Fruit fly (Drosophila melanogaster): ENCODE data around the gene CG12104.
A peak's percentile ranks its signal among the peaks of the same experiment; 100 is the strongest.

Gene CG12104

dm6 chr3L:1558178-1558788, 44.2 kb downstream of the CG12104 start, which contains the start of the genes Pex10 and CG12099 (continued):
- TF ChIP-seq CG9932 (GFP tag; IDR thresholded peaks at IDR 0.05) (peak; percentile 98), CG11696 (GFP tag; IDR thresholded peaks at IDR 0.05) (0 out of 2 replicates have a peak, but pooled peaks have one; percentile 37), disco-r (GFP tag; optimal IDR thresholded peaks at IDR 0.05) (peak; percentile 13), HLHmδ (GFP tag; optimal IDR thresholded peaks at IDR 0.05) (no peak), eve (GFP tag; optimal IDR thresholded peaks at IDR 0.05) (no peak), CG2678 (tag; optimal IDR thresholded peaks at IDR 0.05) (peak; percentile 86), slp2 (GFP tag; optimal IDR thresholded peaks at IDR 0.05) (peak; percentile 0), E2f2 (GFP tag; IDR thresholded peaks at IDR 0.05) (peak; percentile 71), Nf-YC (tag; optimal IDR thresholded peaks at IDR 0.05) (peak; percentile 86), br (optimal IDR thresholded peaks at IDR 0.05) (no peak), CG17359 (tag; optimal IDR thresholded peaks at IDR 0.05) (peak; percentile 85), her (GFP tag; optimal IDR thresholded peaks at IDR 0.05) (no peak), btn (GFP tag; optimal IDR thresholded peaks at IDR 0.05) (no peak), CG4360 (GFP tag; IDR thresholded peaks at IDR 0.05) (no peak), fu2 (GFP tag; optimal IDR thresholded peaks at IDR 0.05) (peak; percentile 52), CG13424 (tag; optimal IDR thresholded peaks at IDR 0.05) (peak; percentile 92), ind (GFP tag; optimal IDR thresholded peaks at IDR 0.05) (peak; percentile 91), bsh (GFP tag; optimal IDR thresholded peaks at IDR 0.05) (peak in 1 of 2 experiments; percentile 81), CG7928 (GFP tag; optimal IDR thresholded peaks at IDR 0.05) (peak; percentile 69), pho (GFP tag; optimal IDR thresholded peaks at IDR 0.05) (peak; percentile 58), Camta (GFP tag; optimal IDR thresholded peaks at IDR 0.05) (peak; percentile 48), CG14014 (GFP tag; IDR thresholded peaks at IDR 0.05) (peak; percentile 87), Sox100B (GFP tag; optimal IDR thresholded peaks at IDR 0.05) (no peak), CG10979 (tag; optimal IDR thresholded peaks at IDR 0.05) (peak; percentile 76), Usf (GFP tag; optimal IDR thresholded peaks at IDR 0.05) (peak; percentile 79), NC2β (GFP tag; optimal IDR thresholded peaks at IDR 0.05) (peak; percentile 27), CG10209 (GFP tag; optimal IDR thresholded peaks at IDR 0.05) (peak; percentile 87), Sox102F (GFP tag; optimal IDR thresholded peaks at IDR 0.05) (no peak), CG9437 (GFP tag; optimal IDR thresholded peaks at IDR 0.05) (peak; percentile 83), otp (GFP tag; IDR thresholded peaks at IDR 0.05) (peak; percentile 82), HLH4C (GFP tag; IDR thresholded peaks at IDR 0.05; ENCODE audit: partially characterized antibody) (peak; percentile 89), Abd-B (GFP tag; optimal IDR thresholded peaks at IDR 0.05) (peak; percentile 88), CG11723 (GFP tag; optimal IDR thresholded peaks at IDR 0.05) (peak; percentile 66), CG2875 (GFP tag; optimal IDR thresholded peaks at IDR 0.05) (peak; percentile 60), Vsx1 (GFP tag; optimal IDR thresholded peaks at IDR 0.05) (no peak), Lpt (GFP tag; optimal IDR thresholded peaks at IDR 0.05) (no peak), bowl (GFP tag; IDR thresholded peaks at IDR 0.05) (peak; percentile 64; the same call in 1 of the 2 replicates), ewg (GFP tag; optimal IDR thresholded peaks at IDR 0.05) (peak; percentile 67), gcm2 (GFP tag; optimal IDR thresholded peaks at IDR 0.05) (no peak), CG1647 (GFP tag; optimal IDR thresholded peaks at IDR 0.05) (peak; percentile 79), CG11093 (GFP tag; IDR thresholded peaks at IDR 0.05) (peak; percentile 78; the same call in 2 of the 3 replicates), wor (GFP tag; IDR thresholded peaks at IDR 0.05) (peak; percentile 78), Ets97D (GFP tag; optimal IDR thresholded peaks at IDR 0.05) (peak; percentile 73), Pdp1 (GFP tag; optimal IDR thresholded peaks at IDR 0.05) (peak; percentile 53 to 74), Atf-2 (GFP tag; optimal IDR thresholded peaks at IDR 0.05) (no peak), CG4730 (GFP tag; IDR thresholded peaks at IDR 0.05) (peak; percentile 87), sim (GFP tag; IDR thresholded peaks at IDR 0.05) (peak; percentile 46; the same call in 1 of the 2 replicates), ttk (GFP tag; IDR thresholded peaks at IDR 0.05) (peak; percentile 83), CG7271 (tag; optimal IDR thresholded peaks at IDR 0.05) (peak; percentile 53), CG17361 (GFP tag; IDR thresholded peaks at IDR 0.05) (peak; percentile 93)
